Fruit fly (Drosophila melanogaster) whole organism, embryonic: ENCODE measurements around the gene Edg78E.
A peak's percentile ranks its signal among the peaks of the same experiment; 100 is the strongest.

ENCODE experiments used
- B-H2 ChIP-seq: fragments of 200-800 bp; sonication (Bioruptor generic); optimal IDR thresholded peaks from 2 replicates; lab custom pipeline; 2018; ENCODE audit warnings: missing biosample characterization, mild to moderate bottlenecking, missing genetic modification characterization
- Bteb2 ChIP-seq: fragments of 200-800 bp; sonication (Bioruptor generic); optimal IDR thresholded peaks from 2 replicates; lab custom pipeline; 2016; ENCODE audit warnings: missing biosample characterization, missing genetic modification characterization
- CG10959 ChIP-seq: fragments of 200-800 bp; sonication (Bioruptor generic); IDR thresholded peaks from 2 replicates; pipeline ENCODE4 v1.3.6; 2022; ENCODE audit warnings: missing biosample characterization, missing genetic modification characterization
- CG11723 ChIP-seq: fragments of 200-800 bp; sonication (Bioruptor generic); optimal IDR thresholded peaks from 2 replicates; lab custom pipeline; 2017; ENCODE audit warnings: missing biosample characterization, mild to moderate bottlenecking, missing genetic modification characterization
- CG12744 ChIP-seq: fragments of 200-800 bp; sonication (Bioruptor generic); optimal IDR thresholded peaks from 2 replicates; lab custom pipeline; 2016; ENCODE audit warnings: missing biosample characterization, missing genetic modification characterization
- CG12942 ChIP-seq: fragments of 200-800 bp; sonication (Bioruptor generic); optimal IDR thresholded peaks from 3 replicates; lab custom pipeline; 2016; ENCODE audit warnings: missing biosample characterization, missing genetic modification characterization
- CG13123 ChIP-seq: fragments of 200-800 bp; sonication (Bioruptor generic); optimal IDR thresholded peaks from 2 replicates; lab custom pipeline; 2016; ENCODE audit warnings: missing biosample characterization, missing genetic modification characterization
- CG14860 ChIP-seq: fragments of 200-800 bp; sonication (Bioruptor generic); IDR thresholded peaks from 3 replicates; pipeline ENCODE4 v1.3.6; 2022; ENCODE audit warnings: missing biosample characterization, missing genetic modification characterization; ENCODE audit not compliant: partially characterized antibody
- CG15479 ChIP-seq: fragments of 200-800 bp; sonication (Bioruptor generic); optimal IDR thresholded peaks from 3 replicates; lab custom pipeline; 2019; ENCODE audit warnings: missing biosample characterization, mild to moderate bottlenecking, missing genetic modification characterization, moderate library complexity
- CG15601 ChIP-seq: fragments of 200-800 bp; sonication (Bioruptor generic); optimal IDR thresholded peaks from 3 replicates; lab custom pipeline; 2019; ENCODE audit warnings: missing biosample characterization, mild to moderate bottlenecking, missing genetic modification characterization, moderate library complexity
- CG2120 ChIP-seq: fragments of 200-800 bp; sonication (Bioruptor generic); optimal IDR thresholded peaks from 3 replicates; lab custom pipeline; 2016; ENCODE audit warnings: missing biosample characterization, missing genetic modification characterization
- CG7786 ChIP-seq: fragments of 200-800 bp; sonication (Bioruptor generic); optimal IDR thresholded peaks from 2 replicates; lab custom pipeline; 2016; ENCODE audit warnings: missing biosample characterization, missing genetic modification characterization
- CG7839 ChIP-seq: fragments of 200-800 bp; sonication (Bioruptor generic); optimal IDR thresholded peaks from 3 replicates; lab custom pipeline; 2018; ENCODE audit warnings: missing biosample characterization, mild to moderate bottlenecking, missing genetic modification characterization, moderate library complexity
- CG8281 ChIP-seq: fragments of 200-800 bp; sonication (Bioruptor generic); optimal IDR thresholded peaks from 2 replicates; lab custom pipeline; 2018; ENCODE audit warnings: missing biosample characterization, mild to moderate bottlenecking, missing genetic modification characterization, moderate library complexity
- CG8388 ChIP-seq: fragments of 200-800 bp; sonication (Bioruptor generic); optimal IDR thresholded peaks from 2 replicates; lab custom pipeline; 2019; ENCODE audit warnings: missing biosample characterization, mild to moderate bottlenecking, missing genetic modification characterization, moderate library complexity
- CG9727 ChIP-seq: fragments of 200-800 bp; sonication (Bioruptor generic); optimal IDR thresholded peaks from 3 replicates; lab custom pipeline; 2017; ENCODE audit warnings: missing biosample characterization, mild to moderate bottlenecking, missing genetic modification characterization
- CkIIα-i1 ChIP-seq: fragments of 200-800 bp; sonication (Bioruptor generic); IDR thresholded peaks from 2 replicates; pipeline ENCODE4 v1.3.6; 2022; ENCODE audit warnings: missing biosample characterization, missing genetic modification characterization
- CoRest ChIP-seq: fragments of 200-800 bp; sonication (Bioruptor generic); optimal IDR thresholded peaks from 3 replicates; lab custom pipeline; 2018; ENCODE audit warnings: missing biosample characterization, mild to moderate bottlenecking, missing genetic modification characterization, moderate library complexity
- D19A ChIP-seq: fragments of 200-800 bp; optimal IDR thresholded peaks from 3 replicates; lab custom pipeline; 2019; ENCODE audit warnings: missing biosample characterization, mild to moderate bottlenecking, missing genetic modification characterization, moderate library complexity
- Dfd ChIP-seq, 2 experiments: fragments of >200 bp; optimal IDR thresholded peaks; 2 replicates each; lab custom pipeline; 2017; ENCODE audit warnings: missing biosample characterization in 2 of 2, missing genetic modification characterization in 2 of 2
- Dref ChIP-seq: fragments of 200-800 bp; sonication (Bioruptor generic); IDR thresholded peaks from 2 replicates; pipeline ENCODE4 v1.3.6; 2022; ENCODE audit warnings: missing biosample characterization, missing genetic modification characterization
- Ets65A ChIP-seq: fragments of 200-800 bp; sonication (Bioruptor generic); peaks from one replicate; lab custom pipeline; 2016; ENCODE audit warnings: missing biosample characterization, missing genetic modification characterization
- Fer2 ChIP-seq: fragments of 200-800 bp; sonication (Bioruptor generic); optimal IDR thresholded peaks from 2 replicates; lab custom pipeline; 2018; ENCODE audit warnings: missing biosample characterization, mild to moderate bottlenecking, missing genetic modification characterization, moderate library complexity
- HmgD ChIP-seq: fragments of 200-800 bp; sonication (Bioruptor generic); optimal IDR thresholded peaks from 3 replicates; lab custom pipeline; 2016; ENCODE audit warnings: missing biosample characterization, missing genetic modification characterization
- Hmx ChIP-seq: fragments of 200-800 bp; sonication (Bioruptor generic); optimal IDR thresholded peaks from 2 replicates; lab custom pipeline; 2016; ENCODE audit warnings: missing biosample characterization, missing genetic modification characterization
- Hr51 ChIP-seq, 2 experiments: fragments of 200-800 bp; sonication (Bioruptor generic); optimal IDR thresholded peaks; 2 replicates in 1 of 2; 3 replicates in 1 of 2; lab custom pipeline; 2016 to 2018; ENCODE audit warnings: missing biosample characterization in 2 of 2, missing genetic modification characterization in 2 of 2, mild to moderate bottlenecking in 1 of 2, moderate library complexity in 1 of 2
- Meics ChIP-seq: fragments of 200-800 bp; sonication (Bioruptor generic); optimal IDR thresholded peaks from 2 replicates; lab custom pipeline; 2017; ENCODE audit warnings: missing biosample characterization, mild to moderate bottlenecking, missing genetic modification characterization
- Rfx ChIP-seq: fragments of 200-800 bp; sonication (Bioruptor generic); IDR thresholded peaks from 2 replicates; pipeline ENCODE4 v1.3.6; 2022; ENCODE audit warnings: missing biosample characterization, missing genetic modification characterization
- Sry-β ChIP-seq: fragments of 200-800 bp; sonication (Bioruptor generic); optimal IDR thresholded peaks from 2 replicates; lab custom pipeline; 2018; ENCODE audit warnings: missing biosample characterization, mild to moderate bottlenecking, missing genetic modification characterization, moderate library complexity
- amos ChIP-seq: fragments of 200-800 bp; sonication (Bioruptor generic); IDR thresholded peaks from 2 replicates; pipeline ENCODE4 v1.3.6; 2022; ENCODE audit warnings: missing biosample characterization, missing genetic modification characterization; ENCODE audit not compliant: partially characterized antibody
- bigmax ChIP-seq: fragments of 200-800 bp; sonication (Bioruptor generic); optimal IDR thresholded peaks from 2 replicates; lab custom pipeline; 2018; ENCODE audit warnings: missing biosample characterization, mild to moderate bottlenecking, missing genetic modification characterization
- ems ChIP-seq: fragments of 200-800 bp; sonication (Bioruptor generic); optimal IDR thresholded peaks from 3 replicates; lab custom pipeline; 2016; ENCODE audit warnings: missing biosample characterization, missing genetic modification characterization
- ewg ChIP-seq: fragments of 200-800 bp; sonication (Bioruptor generic); optimal IDR thresholded peaks from 3 replicates; lab custom pipeline; 2017; ENCODE audit warnings: mild to moderate bottlenecking, missing biosample characterization, missing genetic modification reagents, missing genetic modification characterization
- exex ChIP-seq: fragments of 200-800 bp; sonication (Bioruptor generic); optimal IDR thresholded peaks from 4 replicates; lab custom pipeline; 2018; ENCODE audit warnings: missing biosample characterization, mild to moderate bottlenecking, missing genetic modification characterization, moderate library complexity
- grau ChIP-seq: fragments of 200-800 bp; optimal IDR thresholded peaks from 3 replicates; lab custom pipeline; 2019; ENCODE audit warnings: missing biosample characterization, mild to moderate bottlenecking, missing genetic modification characterization, moderate library complexity
- gsb ChIP-seq: fragments of 200-800 bp; sonication (Bioruptor generic); IDR thresholded peaks from 2 replicates; pipeline ENCODE4 v1.3.6; 2022; ENCODE audit warnings: missing biosample characterization, missing genetic modification characterization
- jing ChIP-seq: fragments of 200-800 bp; sonication (Bioruptor generic); optimal IDR thresholded peaks from 2 replicates; lab custom pipeline; 2018; ENCODE audit warnings: missing biosample characterization, mild to moderate bottlenecking, missing genetic modification characterization
- pita ChIP-seq: fragments of 200-800 bp; sonication (Bioruptor generic); optimal IDR thresholded peaks from 2 replicates; lab custom pipeline; 2017; ENCODE audit warnings: missing biosample characterization, mild to moderate bottlenecking, missing genetic modification characterization
- pnt ChIP-seq: fragments of 200-800 bp; sonication (Bioruptor generic); optimal IDR thresholded peaks from 3 replicates; lab custom pipeline; 2016; ENCODE audit warnings: missing biosample characterization, missing genetic modification characterization
- sima ChIP-seq: fragments of 200-800 bp; sonication (Bioruptor generic); optimal IDR thresholded peaks from 2 replicates; lab custom pipeline; 2016; ENCODE audit warnings: missing biosample characterization, missing genetic modification characterization
- sisA ChIP-seq: fragments of 200-800 bp; sonication (Bioruptor generic); IDR thresholded peaks from 2 replicates; pipeline ENCODE4 v1.3.6; 2022; ENCODE audit warnings: missing biosample characterization, missing genetic modification characterization
- slbo ChIP-seq: fragments of 200-800 bp; sonication (Bioruptor generic); IDR thresholded peaks from 2 replicates; pipeline ENCODE4 v1.3.6; 2022; ENCODE audit warnings: missing biosample characterization, missing genetic modification characterization
- so ChIP-seq: fragments of 200-800 bp; sonication (Bioruptor generic); IDR thresholded peaks from 3 replicates; pipeline ENCODE4 v1.3.6; 2022; ENCODE audit warnings: missing biosample characterization, missing genetic modification characterization
- tap ChIP-seq: fragments of 200-800 bp; optimal IDR thresholded peaks from 3 replicates; lab custom pipeline; 2019; ENCODE audit warnings: missing biosample characterization, mild to moderate bottlenecking, missing genetic modification characterization, moderate library complexity
- ttk ChIP-seq: fragments of 200-800 bp; sonication (Bioruptor generic); IDR thresholded peaks from 2 replicates; pipeline ENCODE4 v2.1.2; 2022; ENCODE audit warnings: missing biosample characterization, missing genetic modification characterization
- unpg ChIP-seq: fragments of 200-800 bp; sonication (Bioruptor generic); optimal IDR thresholded peaks from 3 replicates; lab custom pipeline; 2018; ENCODE audit warnings: missing biosample characterization, mild to moderate bottlenecking, missing genetic modification characterization, moderate library complexity
- zen2 ChIP-seq: fragments of 200-800 bp; sonication (Bioruptor generic); IDR thresholded peaks from 3 replicates; pipeline ENCODE4 v1.3.6; 2022; ENCODE audit warnings: missing biosample characterization, missing genetic modification characterization; ENCODE audit not compliant: partially characterized antibody
- zf30C ChIP-seq: fragments of 200-800 bp; sonication (Bioruptor generic); optimal IDR thresholded peaks from 3 replicates; lab custom pipeline; 2018; ENCODE audit warnings: missing biosample characterization, mild to moderate bottlenecking, missing genetic modification characterization
- zfh2 ChIP-seq: fragments of 200-800 bp; sonication (Bioruptor generic); optimal IDR thresholded peaks from 2 replicates; lab custom pipeline; 2016; ENCODE audit warnings: missing biosample characterization, missing genetic modification characterization

Gene Edg78E

dm6 chr3L:21285639-21286338 is 11.8 kb downstream of the Edg78E start, which contains the start of the genes CG12974 and pzg (continued):
- TF ChIP-seq Hr51 (GFP tag; optimal IDR thresholded peaks at IDR 0.05; lab: Kevin White, UChicago), result peak; percentile 55 to 85
- TF ChIP-seq D19A (tag; lab: Kevin White, UChicago), result peak; percentile 24
- peak; percentile 63 for TF ChIP-seq ems (GFP tag; lab: Kevin White, UChicago)
- TF ChIP-seq sisA (GFP tag; lab: Robert Waterston, UW), result peak; percentile 95
- TF ChIP-seq CG15479 (GFP tag; lab: Kevin White, UChicago), result peak; percentile 29
- peak; percentile 99 for TF ChIP-seq Ets65A
- TF ChIP-seq jing (GFP tag; lab: Kevin White, UChicago), result peak; percentile 69
- no peak for TF ChIP-seq pita (GFP tag; lab: Kevin White, UChicago)
- peak; percentile 89 for TF ChIP-seq CoRest (tag; lab: Kevin White, UChicago)
- peak; percentile 87 for TF ChIP-seq CG15601 (tag; lab: Kevin White, UChicago)
- TF ChIP-seq Hmx, result no peak
- peak; percentile 61 for TF ChIP-seq Fer2 (tag; lab: Kevin White, UChicago)
- TF ChIP-seq CG12942, result peak; percentile 67
- peak; percentile 14 for TF ChIP-seq Sry-β (GFP tag; lab: Kevin White, UChicago)
- peak; percentile 65 for TF ChIP-seq pnt (GFP tag; lab: Kevin White, UChicago)
- peak; percentile 69; the same call in 1 of the 3 replicates for TF ChIP-seq so (GFP tag; lab: Robert Waterston, UW)
- no peak for TF ChIP-seq Dfd (GFP tag; optimal IDR thresholded peaks at IDR 0.05; lab: Kevin White, UChicago)
- peak; percentile 79 for TF ChIP-seq ttk (GFP tag; lab: Robert Waterston, UW)
- TF ChIP-seq CG9727, result peak; percentile 92
- TF ChIP-seq tap (tag; lab: Kevin White, UChicago), result no peak
- TF ChIP-seq CG10959 (GFP tag; lab: Robert Waterston, UW), result peak; percentile 88
- peak; percentile 15 for TF ChIP-seq CG13123 (GFP tag; lab: Kevin White, UChicago)
- TF ChIP-seq grau (tag; lab: Kevin White, UChicago), result peak; percentile 78
- peak; percentile 70 for TF ChIP-seq gsb (GFP tag; lab: Robert Waterston, UW)
- peak; percentile 62 for TF ChIP-seq Bteb2 (GFP tag; lab: Kevin White, UChicago)
- TF ChIP-seq unpg (GFP tag; lab: Kevin White, UChicago), result peak; percentile 74
- peak; percentile 3 for TF ChIP-seq CG8388 (GFP tag; lab: Kevin White, UChicago)
- no peak for TF ChIP-seq zf30C (GFP tag; lab: Kevin White, UChicago)
- peak; percentile 86 for TF ChIP-seq ewg
- TF ChIP-seq CG7786, result peak; percentile 67
- no peak for TF ChIP-seq CG8281
- peak; percentile 88 for TF ChIP-seq slbo (GFP tag; lab: Robert Waterston, UW)
- peak; percentile 55 for TF ChIP-seq CG12744
- peak; percentile 85 for TF ChIP-seq CG2120
- peak; percentile 8 for TF ChIP-seq CG11723 (GFP tag; lab: Kevin White, UChicago)
- TF ChIP-seq exex, result no peak
- peak; percentile 84 for TF ChIP-seq Meics (GFP tag; lab: Kevin White, UChicago)
- peak; percentile 81 for TF ChIP-seq zfh2 (GFP tag; lab: Kevin White, UChicago)
- peak; percentile 70 for TF ChIP-seq CG7839 (tag; lab: Kevin White, UChicago)
- TF ChIP-seq CkIIα-i1 (GFP tag; lab: Robert Waterston, UW), result no peak
- peak; percentile 92 for TF ChIP-seq Rfx
- TF ChIP-seq bigmax, result peak; percentile 92
- no peak for TF ChIP-seq sima (GFP tag; lab: Kevin White, UChicago)
- TF ChIP-seq zen2 (GFP tag; lab: Robert Waterston, UW), result no peak
- TF ChIP-seq amos, result peak; percentile 66; the same call in 1 of the 2 replicates
- peak; percentile 83 for TF ChIP-seq HmgD (GFP tag; lab: Kevin White, UChicago)
- TF ChIP-seq Dref (GFP tag; lab: Robert Waterston, UW), result peak; percentile 40
- peak; percentile 81 for TF ChIP-seq B-H2 (GFP tag; lab: Kevin White, UChicago)
- peak; percentile 73 for TF ChIP-seq CG14860 (GFP tag; lab: Robert Waterston, UW)
